Worm (Caenorhabditis elegans) whole organism, L4 larva: ENCODE data around the gene K12H6.10.
A peak's percentile ranks its signal among the peaks of the same experiment; 100 is the strongest.

ENCODE experiments used
- D1046.2 ChIP-seq: fragments of 200-800 bp; sonication (Bioruptor generic); IDR thresholded peaks from 2 replicates; pipeline ENCODE4 v1.3.6; 2022; ENCODE audit warnings: missing genetic modification characterization, missing compliant biosample characterization
- F26F4.8 ChIP-seq: fragments of 200-800 bp; sonication (Bioruptor generic); conservative IDR thresholded peaks from 2 replicates; pipeline ENCODE4 v1.3.6; 2022; ENCODE audit warnings: missing genetic modification characterization, missing compliant biosample characterization
- F37D6.2 ChIP-seq: sonication (generic microtip); optimal IDR thresholded peaks from 2 replicates; lab custom pipeline; 2016; ENCODE audit warnings: mild to moderate bottlenecking, missing genetic modification characterization, missing compliant biosample characterization
- F44E2.7 ChIP-seq: fragments of 200-800 bp; sonication (Bioruptor generic); IDR thresholded peaks from 2 replicates; pipeline ENCODE4 v2.1.2; 2022; ENCODE audit warnings: missing genetic modification characterization, missing compliant biosample characterization
- T20F7.1 ChIP-seq: fragments of 200-800 bp; sonication (Bioruptor generic); optimal IDR thresholded peaks from 2 replicates; lab custom pipeline; 2018; ENCODE audit warnings: mild to moderate bottlenecking, missing genetic modification characterization, missing compliant biosample characterization
- T26A8.4 ChIP-seq: fragments of 200-800 bp; sonication (Bioruptor generic); IDR thresholded peaks from 2 replicates; pipeline ENCODE4 v1.3.6; 2022; ENCODE audit warnings: missing genetic modification characterization, missing compliant biosample characterization
- Y105C5A.15 ChIP-seq: fragments of 200-800 bp; sonication (Bioruptor generic); IDR thresholded peaks from 2 replicates; pipeline ENCODE4 v1.3.6; 2022; ENCODE audit warnings: missing genetic modification characterization, missing compliant biosample characterization
- Y75B8A.6 ChIP-seq: fragments of 200-800 bp; sonication (Bioruptor generic); IDR thresholded peaks from 2 replicates; pipeline ENCODE4 v1.3.6; 2022; ENCODE audit warnings: missing genetic modification reagents, missing genetic modification characterization, missing compliant biosample characterization
- ZK337.2 ChIP-seq: fragments of 200-800 bp; sonication (Bioruptor generic); IDR thresholded peaks from 2 replicates; pipeline ENCODE4 v1.3.6; 2022; ENCODE audit warnings: missing genetic modification reagents, missing genetic modification characterization, missing compliant biosample characterization
- aly-2 ChIP-seq: sonication (generic microtip); optimal IDR thresholded peaks from 2 replicates; lab custom pipeline; 2018; ENCODE audit warnings: missing biosample characterization, missing genetic modification characterization
- ama-1 ChIP-seq: fragments of 150-350 bp; optimal IDR thresholded peaks from 2 replicates; lab custom pipeline; 2014; ENCODE audit warnings: inconsistent platforms, mixed read lengths
- arid-1 ChIP-seq: fragments of 200-800 bp; sonication (Bioruptor generic); conservative IDR thresholded peaks from 2 replicates; pipeline ENCODE4 v1.3.6; 2022; ENCODE audit warnings: missing genetic modification reagents, missing genetic modification characterization, missing compliant biosample characterization
- attf-4 ChIP-seq: sonication (generic microtip); optimal IDR thresholded peaks from 3 replicates; lab custom pipeline; 2017; ENCODE audit warnings: missing biosample characterization, missing genetic modification characterization
- ceh-20 ChIP-seq: fragments of 200-800 bp; sonication (Bioruptor generic); IDR thresholded peaks from 2 replicates; pipeline ENCODE4 v1.3.6; 2022; ENCODE audit warnings: missing genetic modification reagents, missing genetic modification characterization, missing compliant biosample characterization
- ceh-62 ChIP-seq: sonication (generic microtip); optimal IDR thresholded peaks from 2 replicates; lab custom pipeline; 2017; ENCODE audit warnings: missing biosample characterization, missing genetic modification characterization
- daf-16 ChIP-seq, 3 experiments: sonication (generic microtip); optimal IDR thresholded peaks; 2 replicates each; lab custom pipeline; 2016 to 2017; ENCODE audit warnings: missing genetic modification characterization in 3 of 3, missing genetic modification reagents in 3 of 3, mild to moderate bottlenecking in 2 of 3, missing compliant biosample characterization in 2 of 3, missing biosample characterization in 1 of 3, moderate library complexity in 1 of 3
- dmd-9 ChIP-seq: fragments of 200-800 bp; sonication (Bioruptor generic); IDR thresholded peaks from 2 replicates; pipeline ENCODE4 v1.3.6; 2022; ENCODE audit warnings: missing genetic modification reagents, missing genetic modification characterization, missing compliant biosample characterization
- duxl-1 ChIP-seq: sonication (generic microtip); optimal IDR thresholded peaks from 2 replicates; lab custom pipeline; 2016; ENCODE audit warnings: mild to moderate bottlenecking, missing genetic modification characterization, moderate library complexity, missing compliant biosample characterization; ENCODE audit not compliant: poor library complexity
- dve-1 ChIP-seq: sonication (generic microtip); optimal IDR thresholded peaks from 2 replicates; lab custom pipeline; 2017; ENCODE audit warnings: antibody characterized with exemption, mild to moderate bottlenecking, missing genetic modification characterization, missing compliant biosample characterization; ENCODE audit not compliant: insufficient read depth
- egl-43 ChIP-seq: fragments of 200-800 bp; sonication (Bioruptor generic); IDR thresholded peaks from 2 replicates; pipeline ENCODE4 v1.3.6; 2022; ENCODE audit warnings: missing genetic modification reagents, missing genetic modification characterization, missing compliant biosample characterization
- fkh-10 ChIP-seq: fragments of 150-350 bp; optimal IDR thresholded peaks from 2 replicates; lab custom pipeline; 2014; ENCODE audit warnings: missing biosample characterization, missing genetic modification reagents, missing genetic modification characterization
- gei-8 ChIP-seq: fragments of 200-800 bp; sonication (Bioruptor generic); optimal IDR thresholded peaks from 2 replicates; lab custom pipeline; 2018; ENCODE audit warnings: mild to moderate bottlenecking, missing genetic modification characterization, missing compliant biosample characterization
- hlh-30 ChIP-seq: sonication (generic microtip); optimal IDR thresholded peaks from 2 replicates; lab custom pipeline; 2017; ENCODE audit warnings: antibody characterized with exemption, mild to moderate bottlenecking, missing genetic modification characterization, missing compliant biosample characterization; ENCODE audit not compliant: insufficient read depth
- lim-7 ChIP-seq: fragments of 200-800 bp; sonication (Bioruptor generic); IDR thresholded peaks from 2 replicates; pipeline ENCODE4 v1.3.6; 2022; ENCODE audit warnings: missing genetic modification characterization, missing compliant biosample characterization
- lin-13 ChIP-seq: fragments of 150-350 bp; optimal IDR thresholded peaks from 2 replicates; lab custom pipeline; 2014; ENCODE audit warnings: missing biosample characterization, missing genetic modification reagents, missing genetic modification characterization
- lin-38 ChIP-seq: fragments of 200-800 bp; sonication (Bioruptor generic); IDR thresholded peaks from 2 replicates; pipeline ENCODE4 v1.3.6; 2022; ENCODE audit warnings: missing genetic modification reagents, missing genetic modification characterization, missing compliant biosample characterization
- lin-39 ChIP-seq: fragments of 150-350 bp; optimal IDR thresholded peaks from 2 replicates; lab custom pipeline; 2014; ENCODE audit warnings: missing biosample characterization, missing genetic modification reagents, missing genetic modification characterization
- madf-9 ChIP-seq: fragments of 200-800 bp; sonication (Bioruptor generic); conservative IDR thresholded peaks from 2 replicates; pipeline ENCODE4 v1.3.6; 2022; ENCODE audit warnings: missing genetic modification reagents, missing genetic modification characterization, missing compliant biosample characterization
- mdt-29 ChIP-seq: fragments of 200-800 bp; sonication (Bioruptor generic); IDR thresholded peaks from 2 replicates; pipeline ENCODE4 v1.3.6; 2022; ENCODE audit warnings: missing genetic modification reagents, missing genetic modification characterization, missing compliant biosample characterization
- mep-1 ChIP-seq: fragments of 150-350 bp; sonication (generic microtip); optimal IDR thresholded peaks from 3 replicates; lab custom pipeline; 2014; ENCODE audit warnings: missing biosample characterization, missing genetic modification characterization
- mes-2 ChIP-seq: sonication (generic microtip); optimal IDR thresholded peaks from 2 replicates; lab custom pipeline; 2016; ENCODE audit warnings: missing genotype, mild to moderate bottlenecking, missing genetic modification characterization, missing compliant biosample characterization; ENCODE audit not compliant: poor library complexity, severe bottlenecking
- mxl-3 ChIP-seq: fragments of 200-800 bp; sonication (Bioruptor generic); optimal IDR thresholded peaks from 2 replicates; lab custom pipeline; 2018; ENCODE audit warnings: mild to moderate bottlenecking, missing genetic modification characterization, missing compliant biosample characterization
- nhr-10 ChIP-seq: fragments of 150-350 bp; optimal IDR thresholded peaks from 2 replicates; lab custom pipeline; 2014; ENCODE audit warnings: missing biosample characterization, missing genetic modification characterization
- nhr-111 ChIP-seq: fragments of 200-800 bp; sonication (Bioruptor generic); optimal IDR thresholded peaks from 2 replicates; lab custom pipeline; 2018; ENCODE audit warnings: mild to moderate bottlenecking, missing genetic modification characterization, missing compliant biosample characterization
- nhr-41 ChIP-seq: fragments of 200-800 bp; sonication (Bioruptor generic); IDR thresholded peaks from 2 replicates; pipeline ENCODE4 v1.3.6; 2022; ENCODE audit warnings: missing genetic modification reagents, missing genetic modification characterization, missing compliant biosample characterization
- nhr-42 ChIP-seq: fragments of 200-800 bp; sonication (Bioruptor generic); IDR thresholded peaks from 2 replicates; pipeline ENCODE4 v1.3.6; 2022; ENCODE audit warnings: missing genetic modification characterization, missing compliant biosample characterization
- nhr-6 ChIP-seq: fragments of 150-350 bp; optimal IDR thresholded peaks from 2 replicates; lab custom pipeline; 2014; ENCODE audit warnings: missing biosample characterization, missing genetic modification characterization
- nhr-77 ChIP-seq: fragments of 150-350 bp; optimal IDR thresholded peaks from 2 replicates; lab custom pipeline; 2014; ENCODE audit warnings: missing biosample characterization, missing genetic modification characterization
- skn-1 ChIP-seq: fragments of 150-350 bp; optimal IDR thresholded peaks from 2 replicates; lab custom pipeline; 2014; ENCODE audit warnings: missing biosample characterization, missing genetic modification characterization
- snpc-4 ChIP-seq: fragments of 150-350 bp; optimal IDR thresholded peaks from 2 replicates; lab custom pipeline; 2014; ENCODE audit warnings: missing biosample characterization, missing genetic modification characterization
- spr-1 ChIP-seq: sonication (generic microtip); optimal IDR thresholded peaks from 2 replicates; lab custom pipeline; 2016; ENCODE audit warnings: mild to moderate bottlenecking, missing genetic modification characterization, missing compliant biosample characterization
- unc-130 ChIP-seq: sonication (generic microtip); optimal IDR thresholded peaks from 2 replicates; lab custom pipeline; 2016; ENCODE audit warnings: missing genetic modification reagents, missing genetic modification characterization, missing compliant biosample characterization
- zip-11 ChIP-seq: fragments of 200-800 bp; sonication (Bioruptor generic); IDR thresholded peaks from 2 replicates; pipeline ENCODE4 v1.3.6; 2022; ENCODE audit warnings: missing genetic modification characterization, missing compliant biosample characterization
- zip-2 ChIP-seq: fragments of 150-350 bp; optimal IDR thresholded peaks from 2 replicates; lab custom pipeline; 2014; ENCODE audit warnings: missing biosample characterization, missing genetic modification characterization
- ztf-7 ChIP-seq: fragments of 150-350 bp; optimal IDR thresholded peaks from 2 replicates; lab custom pipeline; 2014; ENCODE audit warnings: missing biosample characterization, missing genetic modification characterization

Gene K12H6.10

DNA sequence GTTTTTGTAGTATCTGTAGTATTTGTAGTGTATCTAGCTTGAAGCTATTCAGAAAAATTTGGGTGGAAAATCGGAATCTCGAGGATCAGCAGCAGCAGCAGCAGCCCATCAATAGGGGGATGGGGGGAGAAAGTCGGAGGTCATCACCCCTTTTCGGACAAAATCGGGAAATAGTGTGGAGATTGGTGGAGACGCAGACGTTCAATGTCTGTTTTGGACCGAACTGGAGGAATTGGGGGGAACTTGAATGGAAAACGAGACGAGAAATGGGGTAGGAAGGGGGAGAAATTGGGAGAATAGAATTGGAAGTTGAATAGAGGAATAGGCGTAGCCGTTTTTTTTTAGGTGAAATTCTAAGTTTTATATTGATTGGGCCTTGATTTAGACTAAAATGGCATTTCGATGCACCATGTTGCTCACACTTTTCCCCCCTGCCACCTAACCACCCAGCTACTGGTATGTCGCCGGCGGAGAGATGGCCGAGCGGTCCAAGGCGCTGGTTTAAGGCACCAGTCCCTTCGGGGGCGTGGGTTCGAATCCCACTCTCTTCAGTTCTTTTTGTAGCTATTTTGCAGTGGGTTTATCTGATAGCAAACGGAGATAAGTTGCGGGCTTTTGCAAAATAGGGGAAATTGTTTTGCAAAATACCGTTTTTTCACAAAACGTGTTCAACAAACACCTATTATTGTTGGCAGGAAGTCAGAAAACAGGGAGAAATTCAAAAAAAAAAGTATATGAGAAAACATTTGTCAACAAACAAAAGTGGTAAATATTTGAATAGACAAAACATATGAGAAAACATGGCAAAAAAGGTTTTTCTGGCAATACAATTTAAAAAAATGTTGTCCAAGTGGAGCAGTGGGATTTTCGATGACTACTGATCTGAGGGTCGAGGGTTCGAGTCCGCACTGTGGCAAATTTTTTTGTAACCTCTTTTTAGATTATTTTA is 37.5 kb downstream of the K12H6.10 start (continued):
- no peak for TF ChIP-seq hlh-30 (tag; lab: Kevin White, UChicago)
- TF ChIP-seq lin-38: peak; percentile 66
- TF ChIP-seq ZK337.2 (GFP tag; lab: Robert Waterston, UW): no peak
- TF ChIP-seq nhr-77 (tag; lab: Kevin White, UChicago): no peak
- TF ChIP-seq mdt-29 (GFP tag; lab: Robert Waterston, UW): peak; percentile 25; the same call in 1 of the 2 replicates
- TF ChIP-seq arid-1 (GFP tag; lab: Robert Waterston, UW): peak; percentile 67
- TF ChIP-seq egl-43 (GFP tag; lab: Robert Waterston, UW): peak; percentile 90
- no peak for TF ChIP-seq mxl-3 (GFP tag; lab: Kevin White, UChicago)
- TF ChIP-seq ceh-20: no peak
- no peak for TF ChIP-seq ztf-7
- 0 out of 2 replicates have a peak, but pooled peaks have one; percentile 65 for TF ChIP-seq Y105C5A.15
- TF ChIP-seq Y75B8A.6 (GFP tag; lab: Robert Waterston, UW): no peak
- TF ChIP-seq unc-130 (GFP tag; lab: Kevin White, UChicago): no peak
- TF ChIP-seq zip-2: no peak
- TF ChIP-seq lin-13: no peak
- 0 out of 2 replicates have a peak, but pooled peaks have one; percentile 28 for TF ChIP-seq T26A8.4
- no peak for TF ChIP-seq nhr-41 (GFP tag; lab: Robert Waterston, UW)
- TF ChIP-seq attf-4 (tag; lab: Kevin White, UChicago): no peak
- TF ChIP-seq madf-9: 0 out of 2 replicates have a peak, but pooled peaks have one; percentile 4
- peak; percentile 53; the same call in 1 of the 2 replicates for TF ChIP-seq F26F4.8 (GFP tag; lab: Robert Waterston, UW)
- peak; percentile 5 for TF ChIP-seq mes-2
- 0 out of 2 replicates have a peak, but pooled peaks have one; percentile 46 for TF ChIP-seq D1046.2
- TF ChIP-seq nhr-6 (tag; lab: Kevin White, UChicago): no peak
- no peak for TF ChIP-seq nhr-42 (GFP tag; lab: Robert Waterston, UW)
- TF ChIP-seq snpc-4: no peak
- no peak for TF ChIP-seq ceh-62 (tag; lab: Kevin White, UChicago)
- peak in 1 of 2 experiments; percentile 26 for TF ChIP-seq daf-16 (GFP tag; optimal IDR thresholded peaks at IDR 0.05; lab: Kevin White, UChicago)
- peak; percentile 2 for TF ChIP-seq daf-16 (tag; optimal IDR thresholded peaks at IDR 0.05; lab: Kevin White, UChicago)
- peak; percentile 83 for TF ChIP-seq lim-7 (GFP tag; lab: Robert Waterston, UW)
- no peak for TF ChIP-seq aly-2 (tag; lab: Kevin White, UChicago)
- no peak for TF ChIP-seq skn-1 (tag; lab: Kevin White, UChicago)

DNA sequence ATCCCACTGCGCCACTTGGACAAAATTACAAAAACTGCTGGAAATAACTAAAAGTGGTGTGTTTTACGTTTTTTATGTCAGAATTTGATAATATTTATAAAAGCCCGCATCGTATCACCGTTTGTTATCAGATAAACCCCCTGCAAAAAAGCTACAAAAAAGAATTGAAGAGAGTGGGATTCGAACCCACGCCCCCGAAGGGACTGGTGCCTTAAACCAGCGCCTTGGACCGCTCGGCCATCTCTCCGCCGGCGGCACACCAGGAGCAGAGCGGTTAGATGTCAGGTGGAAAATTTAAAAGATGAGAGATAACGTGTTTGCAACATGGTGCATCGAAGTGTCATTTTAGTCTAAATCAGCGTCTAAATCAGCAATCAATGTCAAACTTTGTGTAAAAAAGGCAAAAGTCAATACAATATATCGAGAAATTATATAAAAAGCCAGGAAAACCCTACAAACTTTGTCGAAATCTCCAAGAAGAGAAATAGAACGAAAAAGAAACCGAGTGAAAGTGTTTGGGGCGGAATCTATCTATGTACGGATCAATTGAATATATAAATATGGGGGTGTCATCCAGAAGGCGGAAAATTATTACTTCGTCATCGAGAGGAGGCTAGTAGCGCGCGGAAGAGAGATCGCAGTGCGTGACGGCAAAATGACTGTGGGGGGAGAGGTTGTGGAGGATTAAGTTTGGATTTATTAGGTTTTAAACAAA is 38.9 kb downstream of the K12H6.10 start:
- peak; percentile 66 for TF ChIP-seq arid-1 (GFP tag; lab: Robert Waterston, UW)
- TF ChIP-seq F26F4.8 (GFP tag; lab: Robert Waterston, UW): 0 out of 2 replicates have a peak, but pooled peaks have one; percentile 25
- no peak for TF ChIP-seq spr-1
- no peak for TF ChIP-seq mep-1 (tag; lab: Kevin White, UChicago)
- TF ChIP-seq aly-2 (tag; lab: Kevin White, UChicago): no peak
- no peak for TF ChIP-seq zip-11 (GFP tag; lab: Robert Waterston, UW)
- no peak for TF ChIP-seq nhr-111
- no peak for TF ChIP-seq F37D6.2 (tag; lab: Kevin White, UChicago)
- no peak for TF ChIP-seq zip-2
- no peak for TF ChIP-seq lin-39
- TF ChIP-seq dve-1 (tag; lab: Kevin White, UChicago): no peak
- TF ChIP-seq lin-13: peak; percentile 65
- TF ChIP-seq mxl-3 (GFP tag; lab: Kevin White, UChicago): no peak
- TF ChIP-seq hlh-30 (tag; lab: Kevin White, UChicago): no peak
- peak; percentile 49 for TF ChIP-seq mes-2
- TF ChIP-seq nhr-10 (tag; lab: Kevin White, UChicago): no peak
- no peak for TF ChIP-seq gei-8 (GFP tag; lab: Kevin White, UChicago)
- no peak for TF ChIP-seq ztf-7
- no peak for TF ChIP-seq ama-1 (lab: Kevin White, UChicago)
- no peak for TF ChIP-seq dmd-9
- TF ChIP-seq duxl-1 (tag; lab: Kevin White, UChicago): no peak
- 0 out of 2 replicates have a peak, but pooled peaks have one; percentile 20 for TF ChIP-seq D1046.2
- TF ChIP-seq fkh-10 (GFP tag; lab: Kevin White, UChicago): no peak
- no peak for TF ChIP-seq T20F7.1 (GFP tag; lab: Kevin White, UChicago)
- TF ChIP-seq F44E2.7 (GFP tag; lab: Robert Waterston, UW): no peak
